Worm (Caenorhabditis elegans) whole organism, late embryonic: ENCODE data around the gene aat-1.

Experiments used
- F13H6.1 ChIP-seq: sonication (generic microtip); optimal IDR thresholded peaks from 2 replicates; lab custom pipeline; 2016; ENCODE audit warnings: missing genetic modification characterization, missing compliant biosample characterization
- K02D7.2 ChIP-seq: sonication (generic microtip); optimal IDR thresholded peaks from 2 replicates; lab custom pipeline; 2017; ENCODE audit warnings: mild to moderate bottlenecking, missing genetic modification characterization, missing compliant biosample characterization
- Y22D7AL.16 ChIP-seq: sonication (generic microtip); optimal IDR thresholded peaks from 2 replicates; lab custom pipeline; 2016; ENCODE audit warnings: missing genetic modification characterization, missing compliant biosample characterization
- ahr-1 ChIP-seq: sonication (generic microtip); optimal IDR thresholded peaks from 2 replicates; lab custom pipeline; 2016; ENCODE audit warnings: missing genetic modification characterization, missing compliant biosample characterization
- ama-1 ChIP-seq: fragments of 150-350 bp; optimal IDR thresholded peaks from 2 replicates; lab custom pipeline; 2014
- ceh-18 ChIP-seq: sonication (generic microtip); optimal IDR thresholded peaks from 2 replicates; lab custom pipeline; 2016; ENCODE audit warnings: missing genetic modification characterization, missing compliant biosample characterization
- ceh-2 ChIP-seq: sonication (generic microtip); optimal IDR thresholded peaks from 2 replicates; lab custom pipeline; 2016; ENCODE audit warnings: missing genotype, missing genetic modification characterization, missing compliant biosample characterization
- ceh-22 ChIP-seq: sonication (generic microtip); optimal IDR thresholded peaks from 2 replicates; lab custom pipeline; 2017; ENCODE audit warnings: missing biosample characterization, missing genetic modification characterization
- ceh-30 ChIP-seq: fragments of 150-350 bp; optimal IDR thresholded peaks from 2 replicates; lab custom pipeline; 2014; ENCODE audit warnings: missing biosample characterization, missing genetic modification characterization
- ceh-6 ChIP-seq: fragments of 200-800 bp; sonication (Bioruptor generic); optimal IDR thresholded peaks from 2 replicates; lab custom pipeline; 2018; ENCODE audit warnings: mild to moderate bottlenecking, missing genetic modification characterization, missing compliant biosample characterization
- dmd-4 ChIP-seq: sonication (generic microtip); optimal IDR thresholded peaks from 2 replicates; lab custom pipeline; 2016; ENCODE audit warnings: borderline replicate concordance, missing genetic modification characterization, missing compliant biosample characterization
- fax-1 ChIP-seq: sonication (generic microtip); optimal IDR thresholded peaks from 2 replicates; lab custom pipeline; 2016; ENCODE audit warnings: missing genotype, missing genetic modification characterization, missing compliant biosample characterization
- fkh-10 ChIP-seq: fragments of 150-350 bp; optimal IDR thresholded peaks from 2 replicates; lab custom pipeline; 2014; ENCODE audit warnings: missing biosample characterization, missing genetic modification reagents, missing genetic modification characterization
- fkh-6 ChIP-seq: sonication (generic microtip); optimal IDR thresholded peaks from 2 replicates; lab custom pipeline; 2016; ENCODE audit warnings: missing genetic modification characterization, missing compliant biosample characterization
- gmeb-2 ChIP-seq: sonication (generic microtip); optimal IDR thresholded peaks from 2 replicates; lab custom pipeline; 2016; ENCODE audit warnings: missing genetic modification characterization, inconsistent platforms, missing compliant biosample characterization
- hlh-13 ChIP-seq: fragments of 200-800 bp; sonication (Bioruptor generic); optimal IDR thresholded peaks from 2 replicates; lab custom pipeline; 2018; ENCODE audit warnings: mild to moderate bottlenecking, missing genetic modification characterization, missing compliant biosample characterization
- hlh-15 ChIP-seq: sonication (generic microtip); optimal IDR thresholded peaks from 2 replicates; lab custom pipeline; 2016; ENCODE audit warnings: missing genetic modification characterization, missing compliant biosample characterization
- hlh-6 ChIP-seq: sonication (generic microtip); optimal IDR thresholded peaks from 2 replicates; lab custom pipeline; 2016; ENCODE audit warnings: missing genotype, missing genetic modification characterization, missing compliant biosample characterization
- lim-6 ChIP-seq: sonication (generic microtip); optimal IDR thresholded peaks from 2 replicates; lab custom pipeline; 2016; ENCODE audit warnings: missing genetic modification characterization, missing compliant biosample characterization
- mec-3 ChIP-seq: sonication (generic microtip); optimal IDR thresholded peaks from 2 replicates; lab custom pipeline; 2016; ENCODE audit warnings: borderline replicate concordance, missing genetic modification characterization, missing compliant biosample characterization
- nhr-232 ChIP-seq: sonication (generic microtip); optimal IDR thresholded peaks from 2 replicates; lab custom pipeline; 2016; ENCODE audit warnings: missing genetic modification characterization, missing compliant biosample characterization
- npax-4 ChIP-seq: sonication (generic microtip); optimal IDR thresholded peaks from 2 replicates; lab custom pipeline; 2016; ENCODE audit warnings: missing genetic modification characterization, missing compliant biosample characterization
- pat-9 ChIP-seq: fragments of 200-800 bp; sonication (Bioruptor generic); optimal IDR thresholded peaks from 2 replicates; lab custom pipeline; 2018; ENCODE audit warnings: mild to moderate bottlenecking, missing genetic modification characterization, moderate library complexity, missing compliant biosample characterization
- pax-1 ChIP-seq: fragments of 150-350 bp; optimal IDR thresholded peaks from 2 replicates; lab custom pipeline; 2014; ENCODE audit warnings: missing biosample characterization, missing genetic modification characterization
- pha-2 ChIP-seq: sonication (generic microtip); optimal IDR thresholded peaks from 2 replicates; lab custom pipeline; 2017; ENCODE audit warnings: mild to moderate bottlenecking, missing genetic modification characterization, missing compliant biosample characterization
- pha-4 ChIP-seq: fragments of 150-350 bp; optimal IDR thresholded peaks from 2 replicates; lab custom pipeline; 2018; ENCODE audit warnings: missing biosample characterization, missing genetic modification reagents, missing genetic modification characterization
- pros-1 ChIP-seq: fragments of 150-350 bp; optimal IDR thresholded peaks from 2 replicates; lab custom pipeline; 2014; ENCODE audit warnings: missing biosample characterization, missing genetic modification reagents, missing genetic modification characterization
- ref-2 ChIP-seq: sonication (generic microtip); optimal IDR thresholded peaks from 2 replicates; lab custom pipeline; 2016; ENCODE audit warnings: missing genetic modification characterization, missing compliant biosample characterization
- syd-9 ChIP-seq: sonication (generic microtip); optimal IDR thresholded peaks from 2 replicates; lab custom pipeline; 2016; ENCODE audit warnings: mild to moderate bottlenecking, missing genetic modification characterization, moderate library complexity, missing compliant biosample characterization
- ttx-3 ChIP-seq: sonication (generic microtip); optimal IDR thresholded peaks from 2 replicates; lab custom pipeline; 2016; ENCODE audit warnings: missing genetic modification reagents, missing genetic modification characterization, missing compliant biosample characterization
- unc-3 ChIP-seq, 2 experiments: fragments of 200-800 bp in 1 of 2; sonication (Bioruptor generic) in 1 of 2; sonication (generic microtip) in 1 of 2; conservative IDR thresholded peaks in 1 of 2; optimal IDR thresholded peaks in 1 of 2; 2 replicates each; pipeline versions ENCODE4 v1.3.6 to Lab custom; 2016 to 2022; ENCODE audit warnings: missing compliant biosample characterization in 2 of 2, missing genetic modification characterization in 2 of 2, missing genetic modification reagents in 1 of 2
- unc-42 ChIP-seq: sonication (generic microtip); optimal IDR thresholded peaks from 2 replicates; lab custom pipeline; 2016; ENCODE audit warnings: missing genotype, missing genetic modification characterization, missing compliant biosample characterization
- zip-5 ChIP-seq: sonication (generic microtip); optimal IDR thresholded peaks from 2 replicates; lab custom pipeline; 2016; ENCODE audit warnings: missing genetic modification characterization, missing compliant biosample characterization
- ztf-16 ChIP-seq: sonication (generic microtip); optimal IDR thresholded peaks from 2 replicates; lab custom pipeline; 2017; ENCODE audit warnings: missing genetic modification characterization, missing compliant biosample characterization

Gene aat-1

DNA sequence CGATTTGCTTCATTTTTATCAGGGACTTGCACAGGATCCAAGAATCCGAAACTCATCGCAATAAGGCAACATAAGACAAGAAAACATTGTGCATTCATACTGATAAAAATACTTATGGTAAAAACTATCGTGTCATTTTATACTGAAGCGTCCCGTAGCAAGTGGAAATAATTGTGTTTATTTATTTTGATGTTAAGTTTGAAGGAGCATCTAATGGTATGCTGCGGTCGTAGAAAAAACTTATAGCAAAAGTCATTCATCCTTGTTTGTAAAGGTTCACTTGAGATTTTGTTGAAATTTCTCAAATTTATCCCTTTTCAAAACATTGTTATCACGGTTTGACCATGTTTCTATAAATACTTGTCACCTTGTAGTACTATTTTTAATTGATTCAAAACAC is 23.5 kb upstream of the aat-1 start, which contains the start of gene W09C2.10:
W09C2.10 (minus strand) TSS at position 101 of the 400 bp plus-strand sequence.
- TF ChIP-seq ceh-30 (tag; lab: Kevin White, UChicago) (no peak), lim-6 (tag; lab: Kevin White, UChicago) (no peak), syd-9 (tag; lab: Kevin White, UChicago) (no peak), hlh-15 (no peak), nhr-232 (no peak), F13H6.1 (tag; lab: Kevin White, UChicago) (no peak), fax-1 (tag; lab: Kevin White, UChicago) (no peak), hlh-6 (tag; lab: Kevin White, UChicago) (no peak), ref-2 (no peak), ceh-6 (GFP tag; lab: Kevin White, UChicago) (no peak), ceh-2 (tag; lab: Kevin White, UChicago) (no peak), Y22D7AL.16 (tag; lab: Kevin White, UChicago) (no peak), ttx-3 (tag; lab: Kevin White, UChicago) (no peak), pha-4 (no peak)

DNA sequence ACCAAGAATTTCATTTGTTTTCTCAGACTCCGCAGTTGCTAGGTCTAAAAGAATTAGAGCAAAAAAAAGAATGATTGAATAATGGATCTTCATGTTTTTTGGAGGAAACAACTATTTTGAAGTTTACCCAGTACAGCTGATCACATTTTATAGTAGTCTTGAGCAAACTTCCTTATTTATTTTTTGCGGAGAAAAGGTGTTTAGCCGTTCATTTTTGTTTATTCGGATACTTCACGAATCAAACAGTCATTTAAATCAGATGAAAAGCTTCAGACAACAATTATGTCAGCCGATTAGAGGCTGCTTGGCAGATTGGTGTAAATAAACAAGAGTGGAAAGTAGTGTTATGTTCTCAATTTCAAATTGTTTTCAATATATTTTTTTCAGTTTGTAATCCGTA is 22.8 kb upstream of the aat-1 start, which contains the start of gene W09C2.8:
W09C2.8 (minus strand) TSS at position 101 of the 400 bp plus-strand sequence.
- TF ChIP-seq hlh-6 (tag; lab: Kevin White, UChicago) (no peak), npax-4 (tag; lab: Kevin White, UChicago) (no peak), fkh-6 (no peak), pha-2 (tag; lab: Kevin White, UChicago) (no peak)

DNA sequence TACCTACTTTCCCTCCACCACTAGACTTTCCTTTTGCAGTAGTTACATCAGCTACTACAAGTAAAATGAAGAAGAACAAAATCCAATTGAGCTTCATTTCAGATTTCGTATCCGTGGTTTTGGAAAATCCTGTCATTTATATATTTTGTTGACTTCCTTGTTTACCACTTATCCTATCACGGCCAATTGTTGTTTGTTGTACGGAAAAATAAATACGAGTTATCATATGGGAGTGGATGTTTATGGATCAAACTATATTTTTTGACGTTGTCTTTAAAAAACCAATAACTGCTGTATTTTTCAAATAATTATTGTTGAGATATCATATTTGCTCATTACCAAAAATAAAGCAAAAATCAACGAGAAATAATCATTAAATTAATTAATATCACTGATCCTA is 21.8 kb upstream of the aat-1 start, which contains the start of gene W09C2.9:
W09C2.9 (minus strand) TSS at position 101 of the 400 bp plus-strand sequence.
- TF ChIP-seq pat-9, result no peak
- no peak for TF ChIP-seq ttx-3 (tag; lab: Kevin White, UChicago)
- TF ChIP-seq unc-3 (GFP tag; conservative IDR thresholded peaks at IDR 0.05; lab: Robert Waterston, UW), result no peak
- TF ChIP-seq unc-3 (tag; optimal IDR thresholded peaks at IDR 0.05; lab: Kevin White, UChicago), result no peak
- no peak for TF ChIP-seq pha-2 (tag; lab: Kevin White, UChicago)
- no peak for TF ChIP-seq dmd-4 (tag; lab: Kevin White, UChicago)
- TF ChIP-seq ceh-22 (tag; lab: Kevin White, UChicago), result no peak
- no peak for TF ChIP-seq ceh-30 (tag; lab: Kevin White, UChicago)
- TF ChIP-seq gmeb-2 (tag; lab: Kevin White, UChicago), result no peak
- no peak for TF ChIP-seq mec-3
- no peak for TF ChIP-seq pax-1 (tag; lab: Kevin White, UChicago)
- TF ChIP-seq zip-5 (tag; lab: Kevin White, UChicago), result no peak
- no peak for TF ChIP-seq ztf-16 (tag; lab: Kevin White, UChicago)
- TF ChIP-seq fkh-10 (GFP tag; lab: Kevin White, UChicago), result no peak

DNA sequence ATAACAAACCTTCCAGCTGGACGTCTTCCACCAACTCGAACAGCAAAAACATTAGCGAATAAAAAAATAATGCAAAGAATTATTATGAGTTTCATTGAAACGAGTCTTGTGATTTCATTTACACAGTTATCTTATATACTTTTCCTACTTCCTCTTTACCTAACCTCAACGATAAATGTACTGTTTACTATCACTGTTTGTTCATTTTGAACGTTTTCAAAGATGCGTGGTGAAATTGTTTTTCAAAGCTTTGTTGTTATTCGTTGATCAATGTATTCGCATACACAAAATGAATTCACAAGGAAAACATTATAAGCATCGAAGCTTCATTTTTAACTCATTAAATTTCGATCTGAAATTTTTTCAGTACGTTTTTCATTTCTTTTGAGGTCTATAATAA is 20.8 kb upstream of the aat-1 start, which contains the start of gene W09C2.7:
W09C2.7 (minus strand) TSS at position 101 of the 400 bp plus-strand sequence.
- TF ChIP-seq ceh-2 (tag; lab: Kevin White, UChicago) (no peak), ceh-18 (no peak), K02D7.2 (no peak), ama-1 (lab: Kevin White, UChicago) (no peak)

DNA sequence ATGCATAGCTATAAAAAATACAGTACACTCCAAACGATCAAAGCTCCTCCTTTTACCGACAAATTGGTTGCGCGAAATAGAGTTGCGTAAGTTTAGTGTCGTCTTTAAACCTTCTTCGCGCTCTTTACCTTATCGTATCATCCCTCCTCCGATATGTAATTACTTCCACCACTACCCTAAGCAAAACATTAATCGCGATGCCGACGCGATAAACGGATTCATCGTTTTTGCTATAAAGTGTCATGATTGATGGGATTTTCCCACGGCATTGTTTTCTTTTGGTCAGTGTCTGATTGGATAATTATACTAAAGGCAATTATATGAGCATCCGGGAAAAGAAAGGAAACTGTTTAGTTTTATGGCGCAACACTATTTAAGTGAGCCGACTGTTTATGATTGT is 17.3 kb upstream of the aat-1 start:
- TF ChIP-seq ahr-1 (no peak), npax-4 (tag; lab: Kevin White, UChicago) (no peak), unc-42 (tag; lab: Kevin White, UChicago) (no peak), hlh-13 (GFP tag; lab: Kevin White, UChicago) (no peak), pros-1 (tag; lab: Kevin White, UChicago) (no peak)
